Worm (Caenorhabditis elegans) whole organism, L4 larva: ENCODE results near the gene C33D9.10.

ENCODE experiments used
- F10B5.3 ChIP-seq: sonication (generic microtip); optimal IDR thresholded peaks from 2 replicates; lab custom pipeline; 2016; ENCODE audit warnings: mild to moderate bottlenecking, missing genetic modification characterization, missing compliant biosample characterization
- F49E8.2 ChIP-seq: sonication (generic microtip); optimal IDR thresholded peaks from 2 replicates; lab custom pipeline; 2016; ENCODE audit warnings: missing compliant biosample characterization, mild to moderate bottlenecking, missing genetic modification characterization, borderline replicate concordance
- R02D3.7 ChIP-seq: fragments of 150-350 bp; sonication (generic microtip); optimal IDR thresholded peaks from 3 replicates; lab custom pipeline; 2014; ENCODE audit warnings: missing biosample characterization, missing genetic modification characterization
- T26A8.4 ChIP-seq: fragments of 200-800 bp; sonication (Bioruptor generic); IDR thresholded peaks from 2 replicates; pipeline ENCODE4 v1.3.6; 2022; ENCODE audit warnings: missing genetic modification characterization, missing compliant biosample characterization
- Y105C5A.15 ChIP-seq: fragments of 200-800 bp; sonication (Bioruptor generic); IDR thresholded peaks from 2 replicates; pipeline ENCODE4 v1.3.6; 2022; ENCODE audit warnings: missing genetic modification characterization, missing compliant biosample characterization
- ZK337.2 ChIP-seq: fragments of 200-800 bp; sonication (Bioruptor generic); IDR thresholded peaks from 2 replicates; pipeline ENCODE4 v1.3.6; 2022; ENCODE audit warnings: missing genetic modification reagents, missing genetic modification characterization, missing compliant biosample characterization
- ZK546.5 ChIP-seq, 2 experiments: sonication (generic microtip); optimal IDR thresholded peaks; 2 replicates each; lab custom pipeline; 2017; ENCODE audit warnings: missing biosample characterization in 2 of 2, missing genetic modification characterization in 2 of 2
- aha-1 ChIP-seq: fragments of 150-350 bp; peaks from one replicate; lab custom pipeline; 2014; ENCODE audit warnings: missing biosample characterization, missing genetic modification characterization
- ama-1 ChIP-seq: fragments of 150-350 bp; optimal IDR thresholded peaks from 2 replicates; lab custom pipeline; 2014; ENCODE audit warnings: inconsistent platforms, mixed read lengths
- arid-1 ChIP-seq: fragments of 200-800 bp; sonication (Bioruptor generic); conservative IDR thresholded peaks from 2 replicates; pipeline ENCODE4 v1.3.6; 2022; ENCODE audit warnings: missing genetic modification reagents, missing genetic modification characterization, missing compliant biosample characterization
- ceh-62 ChIP-seq: sonication (generic microtip); optimal IDR thresholded peaks from 2 replicates; lab custom pipeline; 2017; ENCODE audit warnings: missing biosample characterization, missing genetic modification characterization
- ces-1 ChIP-seq: fragments of 150-350 bp; sonication (generic microtip); optimal IDR thresholded peaks from 4 replicates; lab custom pipeline; 2014; ENCODE audit warnings: missing biosample characterization, missing genetic modification reagents, missing genetic modification characterization
- cey-2 ChIP-seq: sonication (generic microtip); optimal IDR thresholded peaks from 3 replicates; lab custom pipeline; 2017; ENCODE audit warnings: missing genetic modification characterization, mild to moderate bottlenecking, missing compliant biosample characterization, antibody characterized with exemption, borderline replicate concordance; ENCODE audit not compliant: insufficient read depth
- daf-16 ChIP-seq, 3 experiments: sonication (generic microtip); optimal IDR thresholded peaks; 2 replicates each; lab custom pipeline; 2016 to 2017; ENCODE audit warnings: missing genetic modification characterization in 3 of 3, missing genetic modification reagents in 3 of 3, mild to moderate bottlenecking in 2 of 3, missing compliant biosample characterization in 2 of 3, missing biosample characterization in 1 of 3, moderate library complexity in 1 of 3
- daf-8 ChIP-seq: fragments of 200-800 bp; sonication (Bioruptor generic); IDR thresholded peaks from 2 replicates; pipeline ENCODE4 v1.3.6; 2022; ENCODE audit warnings: missing genetic modification characterization, missing compliant biosample characterization
- dmd-8 ChIP-seq: fragments of 200-800 bp; sonication (Bioruptor generic); IDR thresholded peaks from 2 replicates; pipeline ENCODE4 v1.3.6; 2022; ENCODE audit warnings: missing genetic modification characterization, missing compliant biosample characterization
- duxl-1 ChIP-seq: sonication (generic microtip); optimal IDR thresholded peaks from 2 replicates; lab custom pipeline; 2016; ENCODE audit warnings: mild to moderate bottlenecking, missing genetic modification characterization, moderate library complexity, missing compliant biosample characterization; ENCODE audit not compliant: poor library complexity
- dve-1 ChIP-seq: sonication (generic microtip); optimal IDR thresholded peaks from 2 replicates; lab custom pipeline; 2017; ENCODE audit warnings: antibody characterized with exemption, mild to moderate bottlenecking, missing genetic modification characterization, missing compliant biosample characterization; ENCODE audit not compliant: insufficient read depth
- fkh-10 ChIP-seq: fragments of 150-350 bp; optimal IDR thresholded peaks from 2 replicates; lab custom pipeline; 2014; ENCODE audit warnings: missing biosample characterization, missing genetic modification reagents, missing genetic modification characterization
- hlh-30 ChIP-seq: sonication (generic microtip); optimal IDR thresholded peaks from 2 replicates; lab custom pipeline; 2017; ENCODE audit warnings: antibody characterized with exemption, mild to moderate bottlenecking, missing genetic modification characterization, missing compliant biosample characterization; ENCODE audit not compliant: insufficient read depth
- lim-7 ChIP-seq: fragments of 200-800 bp; sonication (Bioruptor generic); IDR thresholded peaks from 2 replicates; pipeline ENCODE4 v1.3.6; 2022; ENCODE audit warnings: missing genetic modification characterization, missing compliant biosample characterization
- lin-1 ChIP-seq: fragments of 200-800 bp; sonication (Bioruptor generic); IDR thresholded peaks from 2 replicates; pipeline ENCODE4 v1.3.6; 2022; ENCODE audit warnings: missing genetic modification reagents, missing genetic modification characterization, missing compliant biosample characterization
- lin-29 ChIP-seq: fragments of 200-800 bp; sonication (Bioruptor generic); IDR thresholded peaks from 2 replicates; pipeline ENCODE4 v1.3.6; 2022; ENCODE audit warnings: missing genetic modification reagents, missing genetic modification characterization, missing compliant biosample characterization
- lin-38 ChIP-seq: fragments of 200-800 bp; sonication (Bioruptor generic); IDR thresholded peaks from 2 replicates; pipeline ENCODE4 v1.3.6; 2022; ENCODE audit warnings: missing genetic modification reagents, missing genetic modification characterization, missing compliant biosample characterization
- lin-39 ChIP-seq: fragments of 150-350 bp; optimal IDR thresholded peaks from 2 replicates; lab custom pipeline; 2014; ENCODE audit warnings: missing biosample characterization, missing genetic modification reagents, missing genetic modification characterization
- lir-3 ChIP-seq: sonication (generic microtip); optimal IDR thresholded peaks from 2 replicates; lab custom pipeline; 2016; ENCODE audit warnings: mild to moderate bottlenecking, missing genetic modification characterization, missing compliant biosample characterization
- mdl-1 ChIP-seq, 2 experiments: fragments of 150-350 bp in 1 of 2; sonication (generic microtip) in 1 of 2; optimal IDR thresholded peaks; 2 replicates each; lab custom pipeline; 2014 to 2017; ENCODE audit warnings: missing biosample characterization in 2 of 2, missing genetic modification characterization in 2 of 2
- nhr-102 ChIP-seq: sonication (generic microtip); optimal IDR thresholded peaks from 2 replicates; lab custom pipeline; 2016; ENCODE audit warnings: mild to moderate bottlenecking, missing genetic modification characterization, moderate library complexity, missing compliant biosample characterization
- nhr-11 ChIP-seq: fragments of 150-350 bp; optimal IDR thresholded peaks from 2 replicates; lab custom pipeline; 2014; ENCODE audit warnings: missing biosample characterization, missing genetic modification characterization
- nhr-28 ChIP-seq: fragments of 150-350 bp; optimal IDR thresholded peaks from 2 replicates; lab custom pipeline; 2014; ENCODE audit warnings: missing biosample characterization, missing genetic modification characterization
- nhr-48 ChIP-seq: sonication (generic microtip); optimal IDR thresholded peaks from 2 replicates; lab custom pipeline; 2016; ENCODE audit warnings: mild to moderate bottlenecking, missing genetic modification characterization, missing compliant biosample characterization
- nhr-77 ChIP-seq: fragments of 150-350 bp; optimal IDR thresholded peaks from 2 replicates; lab custom pipeline; 2014; ENCODE audit warnings: missing biosample characterization, missing genetic modification characterization
- pha-4 ChIP-seq, 2 experiments: fragments of 150-350 bp in 1 of 2; fragments of 200-800 bp in 1 of 2; sonication (Bioruptor generic) in 1 of 2; IDR thresholded peaks in 1 of 2; optimal IDR thresholded peaks in 1 of 2; 2 replicates each; pipeline versions ENCODE4 v1.3.6 to Lab custom; 2014 to 2022; ENCODE audit warnings: missing genetic modification characterization in 2 of 2, missing genetic modification reagents in 2 of 2, missing biosample characterization in 1 of 2, missing compliant biosample characterization in 1 of 2
- pqm-1 ChIP-seq: sonication (generic microtip); optimal IDR thresholded peaks from 2 replicates; lab custom pipeline; 2017; ENCODE audit warnings: missing biosample characterization, missing genetic modification characterization
- set-16 ChIP-seq: fragments of 200-800 bp; sonication (Bioruptor generic); IDR thresholded peaks from 2 replicates; pipeline ENCODE4 v1.3.6; 2022; ENCODE audit warnings: missing genetic modification reagents, missing genetic modification characterization, missing compliant biosample characterization
- snpc-4 ChIP-seq: fragments of 150-350 bp; optimal IDR thresholded peaks from 2 replicates; lab custom pipeline; 2014; ENCODE audit warnings: missing biosample characterization, missing genetic modification characterization
- spr-3 ChIP-seq: fragments of 200-800 bp; sonication (Bioruptor generic); optimal IDR thresholded peaks from 2 replicates; lab custom pipeline; 2018; ENCODE audit warnings: mild to moderate bottlenecking, missing genetic modification characterization, missing compliant biosample characterization
- tra-1 ChIP-seq: fragments of 200-800 bp; sonication (Bioruptor generic); IDR thresholded peaks from 2 replicates; pipeline ENCODE4 v1.3.6; 2022; ENCODE audit warnings: missing genetic modification reagents, missing genetic modification characterization, missing compliant biosample characterization
- zag-1 ChIP-seq: fragments of 150-350 bp; optimal IDR thresholded peaks from 2 replicates; lab custom pipeline; 2014; ENCODE audit warnings: missing biosample characterization, missing genetic modification characterization
- zfp-3 ChIP-seq: fragments of 200-800 bp; sonication (Bioruptor generic); conservative IDR thresholded peaks from 2 replicates; pipeline ENCODE4 v1.3.6; 2022; ENCODE audit warnings: missing genetic modification reagents, missing genetic modification characterization, missing compliant biosample characterization
- zip-2 ChIP-seq: fragments of 150-350 bp; optimal IDR thresholded peaks from 2 replicates; lab custom pipeline; 2014; ENCODE audit warnings: missing biosample characterization, missing genetic modification characterization

C33D9.10 gene

ce11 chrIV:8817639-8818038, 29.7 kb upstream of the C33D9.10 start, which contains the start of gene T28C6.10:
TSS of gene T28C6.10 (plus strand) at chrIV:8817939.
- no peak for TF ChIP-seq tra-1 (GFP tag; lab: Robert Waterston, UW)
- TF ChIP-seq dmd-8 (GFP tag; lab: Robert Waterston, UW): no peak
- no peak for TF ChIP-seq cey-2
- TF ChIP-seq aha-1 (tag; lab: Kevin White, UChicago): no peak
- no peak for TF ChIP-seq F10B5.3 (tag; lab: Kevin White, UChicago)
- no peak for TF ChIP-seq ama-1 (lab: Kevin White, UChicago)
- TF ChIP-seq R02D3.7 (tag; lab: Kevin White, UChicago): no peak
- no peak for TF ChIP-seq ces-1
- TF ChIP-seq fkh-10 (GFP tag; lab: Kevin White, UChicago): no peak
- no peak for TF ChIP-seq daf-8 (GFP tag; lab: Robert Waterston, UW)
- TF ChIP-seq F49E8.2 (tag; lab: Kevin White, UChicago): no peak
- TF ChIP-seq lir-3 (tag; lab: Kevin White, UChicago): no peak
- TF ChIP-seq ceh-62: no peak
- no peak for TF ChIP-seq zfp-3 (GFP tag; lab: Robert Waterston, UW)
- no peak for TF ChIP-seq ZK337.2 (GFP tag; lab: Robert Waterston, UW)
- no peak for TF ChIP-seq ZK546.5 (tag; optimal IDR thresholded peaks at IDR 0.05; lab: Kevin White, UChicago)
- TF ChIP-seq T26A8.4 (GFP tag; lab: Robert Waterston, UW): no peak
- TF ChIP-seq mdl-1 (tag; optimal IDR thresholded peaks at IDR 0.05; lab: Kevin White, UChicago): no peak

- TF ChIP-seq set-16 (GFP tag; lab: Robert Waterston, UW) (peak; percentile 93; the same call in 1 of the 2 replicates), dmd-8 (GFP tag; lab: Robert Waterston, UW) (0 out of 2 replicates have a peak, but pooled peaks have one; percentile 7), spr-3 (GFP tag; lab: Kevin White, UChicago) (no peak)
Measured at ce11 chrIV:8816617-8817016, 28.7 kb upstream of the C33D9.10 start.

- TF ChIP-seq lin-39 (tag; lab: Kevin White, UChicago) (no peak), lir-3 (tag; lab: Kevin White, UChicago) (no peak), nhr-48 (no peak), lim-7 (no peak), Y105C5A.15 (no peak), zag-1 (tag; lab: Kevin White, UChicago) (no peak)
Measured at ce11 chrIV:8816029-8816428, 28.1 kb upstream of the C33D9.10 start, which contains the start of gene grsp-2. TSS of gene grsp-2 (plus strand) at chrIV:8816329.

DNA sequence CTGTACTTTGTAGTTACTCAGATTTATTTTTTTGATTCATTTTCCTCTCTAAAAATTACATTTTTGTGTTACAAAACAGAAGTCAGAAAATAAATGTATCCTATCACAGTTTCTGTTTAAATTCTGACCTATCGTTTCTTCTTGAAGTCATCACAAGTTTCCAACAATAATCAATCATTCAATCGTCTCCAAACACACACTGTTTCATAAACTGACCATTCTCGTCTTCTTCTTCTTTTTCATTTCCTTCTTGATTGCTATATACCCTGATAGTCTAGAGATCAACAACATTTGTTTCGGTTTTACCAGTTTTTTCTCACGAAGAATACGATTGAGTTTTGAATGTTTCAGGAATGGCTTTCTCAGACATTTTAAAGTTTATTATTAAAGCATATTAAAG, 27.2 kb upstream of the C33D9.10 start:
- TF ChIP-seq hlh-30 (peak; percentile 0), nhr-102 (tag; lab: Kevin White, UChicago) (no peak), nhr-28 (peak; percentile 75)

DNA sequence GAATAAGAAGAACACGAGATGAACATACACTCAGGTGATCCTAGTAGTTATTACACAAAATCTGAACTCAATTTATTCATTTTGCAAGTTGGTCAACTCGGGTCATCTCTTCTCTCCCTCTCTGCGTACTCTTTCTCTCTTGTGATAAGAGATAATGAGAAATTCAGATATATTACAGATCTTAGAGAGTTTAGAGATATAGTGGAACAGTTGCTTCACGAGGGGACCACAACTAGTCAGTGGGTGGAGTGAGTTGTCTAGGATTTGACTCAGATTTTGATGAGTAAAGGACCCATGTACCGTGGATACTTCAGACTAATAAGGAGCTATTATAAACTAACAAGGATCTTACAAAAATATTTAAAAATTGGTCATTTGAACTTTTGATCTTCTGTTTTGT, 25.7 kb upstream of the C33D9.10 start, which contains the start of gene exc-5:
Gene exc-5, minus strand, starts transcription at position 57 of the 400 bp plus-strand sequence.
- TF ChIP-seq nhr-77 (tag; lab: Kevin White, UChicago) (no peak), aha-1 (tag; lab: Kevin White, UChicago) (peak; percentile 72), nhr-11 (tag; lab: Kevin White, UChicago) (peak; percentile 8)

DNA sequence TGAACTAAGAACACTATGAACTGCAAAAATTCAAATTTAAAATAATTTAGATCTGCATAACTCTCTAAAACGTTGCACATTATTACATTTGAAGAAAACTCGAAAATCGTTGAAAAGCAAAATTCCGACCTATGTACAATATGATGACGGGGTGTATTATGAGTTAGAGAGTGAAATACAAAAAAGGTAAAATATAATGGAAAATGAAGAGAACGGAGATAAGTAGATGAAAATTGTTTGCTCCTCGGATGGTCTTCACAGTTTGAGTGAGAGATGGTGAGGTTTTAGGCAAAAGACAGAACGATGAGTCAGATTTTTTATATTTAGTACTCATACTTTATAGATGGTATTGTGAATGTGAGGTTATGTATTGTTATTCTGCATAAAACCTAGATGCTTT, 19.4 kb upstream of the C33D9.10 start:
- TF ChIP-seq hlh-30 (no peak), cey-2 (no peak), zip-2 (no peak), nhr-28 (peak; percentile 1), duxl-1 (no peak), arid-1 (no peak), lin-38 (GFP tag; lab: Robert Waterston, UW) (no peak), T26A8.4 (GFP tag; lab: Robert Waterston, UW) (no peak), pha-4 (GFP tag; IDR thresholded peaks at IDR 0.05; lab: Robert Waterston, UW) (no peak), pha-4 (tag; optimal IDR thresholded peaks at IDR 0.05; lab: Kevin White, UChicago) (no peak), pqm-1 (peak; percentile 9), lin-1 (GFP tag; lab: Robert Waterston, UW) (no peak), mdl-1 (tag; optimal IDR thresholded peaks at IDR 0.05; lab: Kevin White, UChicago) (no peak), daf-16 (GFP tag; optimal IDR thresholded peaks at IDR 0.05; lab: Kevin White, UChicago) (no peak), daf-16 (tag; optimal IDR thresholded peaks at IDR 0.05; lab: Kevin White, UChicago) (peak; percentile 51), dve-1 (tag; lab: Kevin White, UChicago) (peak; percentile 48), snpc-4 (tag; lab: Kevin White, UChicago) (no peak), lin-29 (GFP tag; lab: Robert Waterston, UW) (no peak)
